Fruit fly (Drosophila melanogaster): Measurements from ENCODE around the gene frc.

dm6 chr3L:17411273-17411672 lies 21.7 kb downstream of the frc start:
- no peak for TF ChIP-seq Myc (optimal IDR thresholded peaks at IDR 0.05)
- no peak for TF ChIP-seq Sin3A (optimal IDR thresholded peaks at IDR 0.05)
- no peak for TF ChIP-seq h (optimal IDR thresholded peaks at IDR 0.05)
- no peak for TF ChIP-seq psq (optimal IDR thresholded peaks at IDR 0.05)
- no peak for TF ChIP-seq ttk (optimal IDR thresholded peaks at IDR 0.05)
